Worm (Caenorhabditis elegans): ENCODE measurements around the gene pas-1.

- TF ChIP-seq ama-1 (optimal IDR thresholded peaks at IDR 0.05) (no peak), hlh-15 (tag; optimal IDR thresholded peaks at IDR 0.05) (no peak), ceh-30 (tag; optimal IDR thresholded peaks at IDR 0.05) (no peak), tbx-2 (tag; optimal IDR thresholded peaks at IDR 0.05) (no peak), pha-2 (tag; optimal IDR thresholded peaks at IDR 0.05) (no peak), sox-4 (tag; optimal IDR thresholded peaks at IDR 0.05) (no peak), pros-1 (tag; optimal IDR thresholded peaks at IDR 0.05) (no peak), hlh-30 (tag; optimal IDR thresholded peaks at IDR 0.05; ENCODE audit: insufficient read depth) (no peak), unc-42 (tag; optimal IDR thresholded peaks at IDR 0.05) (no peak), npax-4 (tag; optimal IDR thresholded peaks at IDR 0.05) (no peak), C08G9.2 (tag; optimal IDR thresholded peaks at IDR 0.05) (no peak), pqm-1 (tag; optimal IDR thresholded peaks at IDR 0.05) (no peak)
These were observed 14.9 kb upstream of the pas-1 start for ce11 chrV:14437355-14437754.

Measured in whole organism, late embryonic.